Worm (Caenorhabditis elegans): ENCODE measurements around the gene ztf-18.

ztf-18 gene

DNA sequence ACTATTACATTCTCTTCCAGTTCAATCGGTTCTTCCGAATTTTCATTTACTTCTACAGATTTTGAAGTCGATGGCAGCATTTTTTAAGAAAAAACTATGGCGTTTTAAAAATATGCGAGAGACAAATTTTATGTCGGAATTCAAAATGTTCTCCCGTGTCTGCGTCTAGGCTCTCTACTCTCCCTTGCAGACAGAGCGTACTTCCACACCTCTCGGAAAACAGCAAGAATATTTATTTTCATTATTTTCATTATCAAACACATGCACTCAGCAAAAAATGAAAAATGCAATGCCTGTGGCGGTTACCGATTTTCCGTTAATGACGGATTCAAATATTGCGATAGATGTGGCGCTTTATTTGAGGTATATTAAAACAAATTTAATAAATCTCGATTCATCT, at the start of gene ztf-18, which contains the start of gene F23H11.2:
Gene ztf-18 (minus strand): TSS at position 188 of the 400 bp plus-strand sequence.
Gene F23H11.2 (plus strand): TSS at position 223 of the 400 bp plus-strand sequence.
- TF ChIP-seq D2030.7 (GFP tag; IDR thresholded peaks at IDR 0.05) (no peak), B0035.1 (tag; optimal IDR thresholded peaks at IDR 0.05) (no peak), chd-7 (tag; optimal IDR thresholded peaks at IDR 0.05) (no peak), sea-2 (GFP tag; IDR thresholded peaks at IDR 0.05) (no peak), Y79H2A.3 (GFP tag; conservative IDR thresholded peaks at IDR 0.05) (no peak)

DNA sequence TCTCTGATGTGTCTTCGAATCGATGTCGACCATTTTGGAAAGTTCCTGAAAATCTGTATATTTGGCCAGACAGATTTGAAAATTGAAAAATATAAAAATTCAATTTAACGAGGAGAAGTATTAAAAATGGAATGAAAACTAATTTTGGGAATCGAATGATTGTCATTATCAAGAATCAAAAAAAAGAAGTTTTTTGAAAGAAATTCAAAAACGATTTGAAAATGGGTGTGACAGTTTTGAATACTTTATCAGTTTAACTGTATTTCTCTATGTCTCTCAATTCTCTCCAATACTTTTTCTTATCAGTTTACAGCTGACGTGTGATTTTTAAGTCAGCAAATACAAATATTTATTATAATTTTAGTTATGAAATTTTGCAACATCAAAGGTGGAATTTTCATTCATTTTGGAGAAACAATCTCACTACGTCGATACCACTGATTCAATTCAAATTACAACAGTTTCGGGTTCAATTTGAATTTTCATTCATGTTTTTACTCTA, 48.0 kb upstream of the ztf-18 start, which contains the start of gene fbxa-59:
Gene fbxa-59 (minus strand): TSS at position 51 of the 502 bp plus-strand sequence.
- TF ChIP-seq cebp-1 (GFP tag; IDR thresholded peaks at IDR 0.05) (peak; percentile 65; the same call in 1 of the 2 replicates), cebp-1 (tag; optimal IDR thresholded peaks at IDR 0.05) (peak; percentile 56), nhr-80 (tag; optimal IDR thresholded peaks at IDR 0.05) (peak; percentile 55), snpc-3.4 (tag; optimal IDR thresholded peaks at IDR 0.05) (no peak), tlf-1 (GFP tag; optimal IDR thresholded peaks at IDR 0.05) (no peak), attf-3 (GFP tag; conservative IDR thresholded peaks at IDR 0.05) (no peak), mcd-1 (GFP tag; IDR thresholded peaks at IDR 0.05) (no peak), unc-62 (GFP tag; optimal IDR thresholded peaks at IDR 0.05) (peak; percentile 67), let-607 (tag; optimal IDR thresholded peaks at IDR 0.05) (peak in 1 of 2 experiments; percentile 2)

DNA sequence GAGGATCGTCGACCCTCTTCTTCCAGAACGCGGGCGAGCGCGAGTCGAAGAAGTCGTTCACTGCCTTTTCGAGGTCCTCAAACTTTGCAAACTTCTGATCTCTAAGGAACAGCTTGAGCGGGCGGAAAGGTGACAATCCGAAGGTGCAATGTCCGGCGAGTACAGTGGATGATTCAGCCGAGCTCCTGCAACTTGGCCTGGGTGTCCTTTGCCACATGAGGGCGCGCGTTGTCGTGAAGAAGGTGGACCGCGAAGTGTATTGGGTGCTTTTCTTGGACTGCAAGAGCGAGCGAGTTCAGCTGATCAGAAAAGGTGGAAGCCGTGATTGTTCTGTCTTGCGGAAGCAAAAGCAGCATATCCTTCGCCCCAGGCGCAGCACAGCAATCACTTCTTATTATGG, 46.4 kb upstream of the ztf-18 start:
- TF ChIP-seq attf-5 (GFP tag; optimal IDR thresholded peaks at IDR 0.05) (no peak), zfh-2 (GFP tag; conservative IDR thresholded peaks at IDR 0.05) (peak; percentile 64)

DNA sequence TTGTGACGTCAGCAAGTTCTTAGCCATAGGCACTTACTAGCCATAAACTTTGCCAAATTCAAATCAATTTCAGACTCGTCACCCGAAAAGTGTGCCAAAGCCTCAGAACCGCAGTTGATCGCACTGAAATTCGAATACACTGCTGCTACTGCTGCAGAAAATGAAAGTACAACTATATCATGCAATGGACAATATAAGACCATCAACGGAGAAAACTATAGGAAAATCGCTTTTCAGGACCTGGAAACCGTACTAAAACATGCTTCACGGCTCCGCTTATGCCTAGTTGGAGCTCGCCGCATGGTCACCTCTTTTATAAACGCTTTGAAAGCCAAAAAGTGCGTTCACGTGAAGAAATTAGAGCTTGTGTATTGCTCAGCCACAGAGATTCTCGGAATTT, 43.1 kb upstream of the ztf-18 start, which contains the start of gene fbxa-22:
Gene fbxa-22 (plus strand): TSS at position 301 of the 400 bp plus-strand sequence.
- TF ChIP-seq C06A6.2 (GFP tag; conservative IDR thresholded peaks at IDR 0.05): no peak
- TF ChIP-seq hlh-12 (tag; optimal IDR thresholded peaks at IDR 0.05): no peak
- TF ChIP-seq ama-1 (optimal IDR thresholded peaks at IDR 0.05): no peak
- no peak for TF ChIP-seq ama-1 (GFP tag; optimal IDR thresholded peaks at IDR 0.05)
- TF ChIP-seq F57A8.1 (GFP tag; optimal IDR thresholded peaks at IDR 0.05): no peak
- no peak for TF ChIP-seq ztf-6 (GFP tag; IDR thresholded peaks at IDR 0.05)
- TF ChIP-seq mxl-1 (tag; optimal IDR thresholded peaks at IDR 0.05): no peak
- no peak for TF ChIP-seq mes-4 (tag; optimal IDR thresholded peaks at IDR 0.05)
- no peak for TF ChIP-seq madf-6 (GFP tag; IDR thresholded peaks at IDR 0.05)
- no peak for TF ChIP-seq dpl-1 (GFP tag; optimal IDR thresholded peaks at IDR 0.05)
- TF ChIP-seq hmg-20 (GFP tag; IDR thresholded peaks at IDR 0.05): no peak

DNA sequence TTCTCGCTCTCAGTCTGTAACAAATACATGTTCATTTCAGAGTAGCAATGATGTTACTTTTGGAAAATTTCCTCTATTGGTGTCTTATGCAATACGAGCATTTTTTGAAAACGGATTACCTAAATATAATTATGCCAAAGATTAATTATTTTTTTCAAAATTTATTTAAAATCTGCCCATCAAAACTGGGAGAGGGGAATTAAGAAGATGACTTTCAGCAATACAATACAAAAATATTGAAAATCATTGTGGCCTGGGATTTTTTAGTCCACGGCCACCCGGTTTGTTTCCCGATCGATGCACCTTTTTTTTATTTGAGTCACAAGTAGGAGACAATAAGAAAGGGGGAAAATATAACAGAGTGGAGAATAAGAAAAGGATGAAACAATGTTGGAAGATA, 42.4 kb upstream of the ztf-18 start, which contains the start of gene fbxa-56:
Gene fbxa-56 (minus strand): TSS at position 101 of the 400 bp plus-strand sequence.
- no peak for TF ChIP-seq madf-3 (GFP tag; IDR thresholded peaks at IDR 0.05)
- no peak for TF ChIP-seq bed-1 (GFP tag; IDR thresholded peaks at IDR 0.05)
- no peak for TF ChIP-seq aptf-2 (GFP tag; conservative IDR thresholded peaks at IDR 0.05)
- no peak for TF ChIP-seq lsy-27 (tag; optimal IDR thresholded peaks at IDR 0.05; ENCODE audit: borderline replicate concordance, insufficient read depth)
- no peak for TF ChIP-seq nfyb-1 (GFP tag; IDR thresholded peaks at IDR 0.05)
- TF ChIP-seq nhr-27 (tag; optimal IDR thresholded peaks at IDR 0.05): no peak
- TF ChIP-seq tbp1 (GFP tag; optimal IDR thresholded peaks at IDR 0.05): no peak
- no peak for TF ChIP-seq dpff-1 (tag; optimal IDR thresholded peaks at IDR 0.05)
- TF ChIP-seq egl-44 (GFP tag; IDR thresholded peaks at IDR 0.05): no peak
- no peak for TF ChIP-seq K11D2.4 (GFP tag; IDR thresholded peaks at IDR 0.05)
- TF ChIP-seq mes-4 (tag; optimal IDR thresholded peaks at IDR 0.05): no peak
- no peak for TF ChIP-seq let-607 (tag; optimal IDR thresholded peaks at IDR 0.05)
- no peak for TF ChIP-seq nfya-2 (GFP tag; IDR thresholded peaks at IDR 0.05)
- no peak for TF ChIP-seq mcd-1 (GFP tag; IDR thresholded peaks at IDR 0.05)
- no peak for TF ChIP-seq ztf-6 (GFP tag; IDR thresholded peaks at IDR 0.05)
- TF ChIP-seq ztf-18 (tag; optimal IDR thresholded peaks at IDR 0.05): no peak
- TF ChIP-seq attf-6 (GFP tag; IDR thresholded peaks at IDR 0.05): no peak
- no peak for TF ChIP-seq atf-7 (tag; optimal IDR thresholded peaks at IDR 0.05)

All from whole organism, young adult.